Worm (Caenorhabditis elegans): ENCODE measurements around the gene tmem-138.

The tmem-138 gene

ce11 chrII:8129040-8129387 lies 28.1 kb upstream of the tmem-138 start:
- no peak for TF ChIP-seq ceh-43 (GFP tag; optimal IDR thresholded peaks at IDR 0.05)
- TF ChIP-seq nhr-28 (tag; optimal IDR thresholded peaks at IDR 0.05): no peak
- TF ChIP-seq lin-32 (GFP tag; optimal IDR thresholded peaks at IDR 0.05): no peak
- no peak for TF ChIP-seq nhr-2 (tag; optimal IDR thresholded peaks at IDR 0.05)
- TF ChIP-seq hlh-1 (tag; optimal IDR thresholded peaks at IDR 0.05): no peak
- no peak for TF ChIP-seq nhr-76 (tag; optimal IDR thresholded peaks at IDR 0.05)
- no peak for TF ChIP-seq ceh-39 (tag; optimal IDR thresholded peaks at IDR 0.05)
- TF ChIP-seq pha-4 (tag; optimal IDR thresholded peaks at IDR 0.05): no peak
- TF ChIP-seq snpc-4 (tag; optimal IDR thresholded peaks at IDR 0.05): no peak
- no peak for TF ChIP-seq bed-3 (GFP tag; optimal IDR thresholded peaks at IDR 0.05)
- no peak for TF ChIP-seq sem-2 (GFP tag; optimal IDR thresholded peaks at IDR 0.05)
- no peak for TF ChIP-seq drap-1 (GFP tag; optimal IDR thresholded peaks at IDR 0.05)
- no peak for TF ChIP-seq unc-39 (tag; optimal IDR thresholded peaks at IDR 0.05)
- TF ChIP-seq elt-1 (tag; optimal IDR thresholded peaks at IDR 0.05; ENCODE audit: borderline replicate concordance, insufficient read depth): no peak
- TF ChIP-seq lin-13 (tag; optimal IDR thresholded peaks at IDR 0.05): no peak
- no peak for TF ChIP-seq blmp-1 (tag; optimal IDR thresholded peaks at IDR 0.05)
- TF ChIP-seq zip-8 (tag; optimal IDR thresholded peaks at IDR 0.05): no peak
- no peak for TF ChIP-seq lsy-2 (tag; optimal IDR thresholded peaks at IDR 0.05)
- TF ChIP-seq nhr-237 (tag; optimal IDR thresholded peaks at IDR 0.05): no peak

- TF ChIP-seq nhr-237 (tag; optimal IDR thresholded peaks at IDR 0.05): no peak
- TF ChIP-seq unc-120 (tag; optimal IDR thresholded peaks at IDR 0.05; ENCODE audit: poor library complexity, severe bottlenecking): no peak
- peak; percentile 16 for TF ChIP-seq hlh-1 (tag; optimal IDR thresholded peaks at IDR 0.05)
- no peak for TF ChIP-seq flh-1 (GFP tag; optimal IDR thresholded peaks at IDR 0.05)
These were observed 27.6 kb upstream of the tmem-138 start, which contains the start of gene ulp-4 for ce11 chrII:8129495-8130010. Gene ulp-4, plus strand, starts transcription at chrII:8129960.

- no peak for TF ChIP-seq ham-2 (GFP tag; optimal IDR thresholded peaks at IDR 0.05)
- TF ChIP-seq lsy-2 (tag; optimal IDR thresholded peaks at IDR 0.05): no peak
- TF ChIP-seq ceh-43 (GFP tag; optimal IDR thresholded peaks at IDR 0.05): no peak
- no peak for TF ChIP-seq bed-3 (GFP tag; optimal IDR thresholded peaks at IDR 0.05)
- TF ChIP-seq snpc-4 (tag; optimal IDR thresholded peaks at IDR 0.05): no peak
- no peak for TF ChIP-seq zip-8 (tag; optimal IDR thresholded peaks at IDR 0.05)
- no peak for TF ChIP-seq hlh-1 (tag; optimal IDR thresholded peaks at IDR 0.05)
- no peak for TF ChIP-seq ceh-83 (GFP tag; optimal IDR thresholded peaks at IDR 0.05)
- TF ChIP-seq nhr-2 (tag; optimal IDR thresholded peaks at IDR 0.05): no peak
- TF ChIP-seq nhr-12 (tag; optimal IDR thresholded peaks at IDR 0.05): no peak
- no peak for TF ChIP-seq blmp-1 (tag; optimal IDR thresholded peaks at IDR 0.05)
- TF ChIP-seq pha-4 (tag; optimal IDR thresholded peaks at IDR 0.05): no peak
- TF ChIP-seq nhr-28 (tag; optimal IDR thresholded peaks at IDR 0.05): no peak
- no peak for TF ChIP-seq drap-1 (GFP tag; optimal IDR thresholded peaks at IDR 0.05)
- TF ChIP-seq flh-1 (GFP tag; optimal IDR thresholded peaks at IDR 0.05): no peak
- TF ChIP-seq elt-1 (tag; optimal IDR thresholded peaks at IDR 0.05; ENCODE audit: borderline replicate concordance, insufficient read depth): no peak
- no peak for TF ChIP-seq unc-39 (tag; optimal IDR thresholded peaks at IDR 0.05)
These were observed 26.3 kb upstream of the tmem-138 start for ce11 chrII:8130792-8131191.

ce11 chrII:8131413-8131966 lies 25.6 kb upstream of the tmem-138 start:
- TF ChIP-seq zip-8 (tag; optimal IDR thresholded peaks at IDR 0.05): no peak

ce11 chrII:8135953-8136352 lies 21.2 kb upstream of the tmem-138 start:
- no peak for TF ChIP-seq drap-1 (GFP tag; optimal IDR thresholded peaks at IDR 0.05)
- TF ChIP-seq nhr-237 (tag; optimal IDR thresholded peaks at IDR 0.05): no peak
- no peak for TF ChIP-seq nhr-12 (tag; optimal IDR thresholded peaks at IDR 0.05)
- TF ChIP-seq snpc-4 (tag; optimal IDR thresholded peaks at IDR 0.05): no peak

- TF ChIP-seq snpc-4 (tag; optimal IDR thresholded peaks at IDR 0.05) (no peak), mep-1 (tag; optimal IDR thresholded peaks at IDR 0.05) (no peak), cnd-1 (tag; optimal IDR thresholded peaks at IDR 0.05) (no peak), nhr-76 (tag; optimal IDR thresholded peaks at IDR 0.05) (no peak), sem-2 (GFP tag; optimal IDR thresholded peaks at IDR 0.05) (no peak), ceh-43 (GFP tag; optimal IDR thresholded peaks at IDR 0.05) (no peak), zip-8 (tag; optimal IDR thresholded peaks at IDR 0.05) (no peak), elt-1 (tag; optimal IDR thresholded peaks at IDR 0.05; ENCODE audit: borderline replicate concordance, insufficient read depth) (no peak), hlh-1 (tag; optimal IDR thresholded peaks at IDR 0.05) (no peak), flh-1 (GFP tag; optimal IDR thresholded peaks at IDR 0.05) (no peak), ces-1 (GFP tag; optimal IDR thresholded peaks at IDR 0.05) (no peak)
These were observed 20.3 kb upstream of the tmem-138 start, which contains the start of gene ctns-1 for ce11 chrII:8136818-8137217. Gene ctns-1, minus strand, starts transcription at chrII:8136918.

Measured in whole organism, mixed stage, embryonic.